Worm (Caenorhabditis elegans): ENCODE measurements around the gene C37C3.9.

DNA sequence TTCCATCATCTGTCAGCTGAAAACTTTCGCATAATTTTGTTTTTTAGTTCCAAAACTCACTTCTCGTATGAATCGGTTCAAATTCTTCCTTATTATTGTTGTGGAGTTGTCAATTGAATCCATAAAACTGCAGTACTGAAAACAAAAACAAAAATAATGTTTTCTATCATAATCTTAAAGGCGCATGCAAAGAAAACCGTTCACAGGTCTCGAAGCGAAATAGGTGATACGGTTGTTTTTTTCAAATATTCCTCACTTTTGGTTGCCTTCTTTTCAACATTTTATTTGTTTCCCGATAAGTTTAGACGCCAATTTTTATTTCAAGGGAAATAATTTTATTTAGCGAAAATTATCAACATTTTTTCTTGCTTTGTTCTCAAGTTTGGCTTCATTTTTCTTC is 50.9 kb downstream of the C37C3.9 start:
- TF ChIP-seq F57C9.4 (tag; optimal IDR thresholded peaks at IDR 0.05) (no peak), K11D2.4 (GFP tag; IDR thresholded peaks at IDR 0.05) (no peak), pbrm-1 (GFP tag; IDR thresholded peaks at IDR 0.05) (no peak)
